Worm (Caenorhabditis elegans) whole organism, L3 larva: ENCODE measurements around the gene F45E1.5.

Experiments
- aly-2 ChIP-seq: fragments of 150-350 bp; optimal IDR thresholded peaks from 2 replicates; lab custom pipeline; 2014; ENCODE audit warnings: missing biosample characterization, missing genetic modification characterization
- ama-1 ChIP-seq: fragments of 150-350 bp; optimal IDR thresholded peaks from 2 replicates; lab custom pipeline; 2018
- ceh-82 ChIP-seq: fragments of 150-350 bp; optimal IDR thresholded peaks from 2 replicates; lab custom pipeline; 2014; ENCODE audit warnings: missing biosample characterization, missing genetic modification characterization
- daf-12 ChIP-seq: fragments of 150-350 bp; optimal IDR thresholded peaks from 2 replicates; lab custom pipeline; 2014; ENCODE audit warnings: missing biosample characterization, missing genetic modification reagents, missing genetic modification characterization
- elt-3 ChIP-seq, 3 experiments: fragments of 150-350 bp in 1 of 3; sonication (generic microtip) in 2 of 3; optimal IDR thresholded peaks; 2 replicates in 2 of 3; 4 replicates in 1 of 3; lab custom pipeline; 2014 to 2017; ENCODE audit warnings: missing biosample characterization in 3 of 3, missing genetic modification characterization in 3 of 3
- fos-1 ChIP-seq: fragments of 150-350 bp; optimal IDR thresholded peaks from 2 replicates; lab custom pipeline; 2014; ENCODE audit warnings: missing biosample characterization, missing genetic modification characterization
- mdl-1 ChIP-seq: fragments of 150-350 bp; optimal IDR thresholded peaks from 2 replicates; lab custom pipeline; 2014; ENCODE audit warnings: missing biosample characterization, missing genetic modification characterization
- nhr-12 ChIP-seq: fragments of 150-350 bp; optimal IDR thresholded peaks from 2 replicates; lab custom pipeline; 2014; ENCODE audit warnings: missing biosample characterization, missing genetic modification characterization
- nhr-237 ChIP-seq: fragments of 150-350 bp; optimal IDR thresholded peaks from 2 replicates; lab custom pipeline; 2014; ENCODE audit warnings: missing biosample characterization, missing genetic modification characterization
- nhr-77 ChIP-seq: fragments of 150-350 bp; optimal IDR thresholded peaks from 2 replicates; lab custom pipeline; 2014; ENCODE audit warnings: missing biosample characterization, missing genetic modification characterization
- pqm-1 ChIP-seq: fragments of 150-350 bp; optimal IDR thresholded peaks from 2 replicates; lab custom pipeline; 2017; ENCODE audit warnings: missing biosample characterization, missing genetic modification characterization, inconsistent platforms
- unc-62 ChIP-seq: fragments of 150-350 bp; sonication (generic microtip); optimal IDR thresholded peaks from 4 replicates; lab custom pipeline; 2014; ENCODE audit warnings: missing biosample characterization, missing genetic modification reagents, missing genetic modification characterization
- zag-1 ChIP-seq: fragments of 150-350 bp; optimal IDR thresholded peaks from 2 replicates; lab custom pipeline; 2014; ENCODE audit warnings: missing biosample characterization, missing genetic modification characterization

DNA sequence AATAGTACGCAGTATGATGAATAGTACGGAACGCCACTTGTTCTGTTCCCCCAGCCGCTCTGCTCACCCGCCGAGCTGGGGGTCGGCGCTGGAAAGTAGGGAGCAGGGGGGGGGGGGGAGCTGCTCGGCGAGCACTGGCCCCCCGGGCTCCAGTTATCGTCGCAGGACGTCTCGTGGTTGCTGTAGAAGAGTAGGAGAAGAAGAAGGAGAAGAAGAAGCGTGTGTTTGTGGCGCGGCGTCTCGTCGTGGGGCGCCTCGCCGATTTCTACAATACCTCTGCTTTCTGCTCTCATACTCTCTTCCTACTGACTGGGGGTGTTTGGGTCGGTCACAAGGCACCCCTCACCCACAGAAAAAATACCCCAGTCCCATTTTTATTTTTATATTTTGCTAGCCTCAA is 40.8 kb downstream of the F45E1.5 start:
- no peak for TF ChIP-seq nhr-77 (tag; lab: Kevin White, UChicago)
- TF ChIP-seq ceh-82 (tag; lab: Kevin White, UChicago): no peak
- no peak for TF ChIP-seq nhr-12
- TF ChIP-seq ama-1: no peak
- TF ChIP-seq mdl-1 (tag; lab: Kevin White, UChicago): peak; percentile 4
- TF ChIP-seq elt-3 (tag; optimal IDR thresholded peaks at IDR 0.05; lab: Kevin White, UChicago): no peak
- no peak for TF ChIP-seq daf-12 (tag; lab: Kevin White, UChicago)
- no peak for TF ChIP-seq unc-62 (GFP tag; lab: Kevin White, UChicago)
- no peak for TF ChIP-seq zag-1 (tag; lab: Kevin White, UChicago)
- no peak for TF ChIP-seq fos-1 (tag; lab: Kevin White, UChicago)
- TF ChIP-seq nhr-237 (tag; lab: Kevin White, UChicago): no peak
- no peak for TF ChIP-seq pqm-1 (tag; lab: Kevin White, UChicago)
- no peak for TF ChIP-seq aly-2 (tag; lab: Kevin White, UChicago)
